Fruit fly (Drosophila melanogaster) whole organism, wandering third instar larva: ENCODE data around the gene CG6179.

Source experiments
- Dfd ChIP-seq: fragments of >200 bp; optimal IDR thresholded peaks from 2 replicates; lab custom pipeline; 2017; ENCODE audit warnings: missing biosample characterization, missing genetic modification characterization
- Hr78 ChIP-seq: fragments of >200 bp; optimal IDR thresholded peaks from 2 replicates; lab custom pipeline; 2017; ENCODE audit warnings: missing biosample characterization, missing genetic modification characterization
- Mio ChIP-seq: sonication (Bioruptor generic); optimal IDR thresholded peaks from 2 replicates; lab custom pipeline; 2016; ENCODE audit warnings: missing biosample characterization, missing genetic modification characterization
- Rel ChIP-seq, 2 experiments: fragments of 200-800 bp; sonication (Bioruptor generic) in 1 of 2; optimal IDR thresholded peaks; 2 replicates in 1 of 2; 3 replicates in 1 of 2; lab custom pipeline; 2016 to 2019; ENCODE audit warnings: mild to moderate bottlenecking in 2 of 2, missing biosample characterization in 2 of 2, missing genetic modification characterization in 2 of 2, moderate library complexity in 1 of 2
- br ChIP-seq: fragments of 200-800 bp; sonication (Bioruptor generic); optimal IDR thresholded peaks from 2 replicates; lab custom pipeline; 2016; ENCODE audit warnings: missing biosample characterization, missing genetic modification characterization
- dsf ChIP-seq: sonication (Bioruptor generic); optimal IDR thresholded peaks from 2 replicates; lab custom pipeline; 2016; ENCODE audit warnings: missing biosample characterization, missing genetic modification characterization, borderline replicate concordance
- jim ChIP-seq: fragments of 175-275, 200-325 bp; sonication (Bioruptor generic); optimal IDR thresholded peaks from 2 replicates; lab custom pipeline; 2016; ENCODE audit warnings: missing biosample characterization, mild to moderate bottlenecking, missing genetic modification characterization
- psq ChIP-seq: fragments of 200-800 bp; sonication (Bioruptor generic); optimal IDR thresholded peaks from 3 replicates; lab custom pipeline; 2017; ENCODE audit warnings: missing biosample characterization, mild to moderate bottlenecking, missing genetic modification characterization, moderate library complexity
- woc ChIP-seq: sonication (Bioruptor generic); optimal IDR thresholded peaks from 2 replicates; lab custom pipeline; 2016; ENCODE audit warnings: missing biosample characterization, mild to moderate bottlenecking, missing genetic modification characterization

DNA sequence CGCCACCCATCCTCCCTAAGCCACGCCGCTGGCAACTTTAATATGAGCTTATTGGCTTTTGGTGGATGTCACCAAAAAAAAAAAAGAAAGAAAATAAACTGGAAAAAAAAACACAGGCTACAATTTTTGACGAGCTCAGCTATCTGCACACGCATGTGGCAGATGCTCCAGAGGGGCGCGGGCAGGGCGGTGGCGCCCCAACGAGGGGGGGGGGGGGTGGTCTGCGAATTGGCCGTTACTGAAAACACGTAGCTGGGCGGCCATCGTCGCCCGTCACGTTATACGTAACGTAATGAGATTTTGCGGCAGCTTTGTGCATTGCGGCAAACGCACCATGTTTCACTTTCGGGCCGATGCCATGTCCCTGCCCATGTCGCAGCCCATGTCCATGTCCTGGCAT lies 29.3 kb upstream of the CG6179 start:
- TF ChIP-seq br (no peak), Dfd (GFP tag; lab: Kevin White, UChicago) (peak; percentile 92), dsf (GFP tag; lab: Kevin White, UChicago) (no peak), Hr78 (no peak), Rel (GFP tag; optimal IDR thresholded peaks at IDR 0.05; lab: Kevin White, UChicago) (no peak), Rel (tag; optimal IDR thresholded peaks at IDR 0.05; lab: Kevin White, UChicago) (no peak), jim (GFP tag; lab: Kevin White, UChicago) (no peak), woc (GFP tag; lab: Kevin White, UChicago) (no peak), Mio (GFP tag; lab: Kevin White, UChicago) (no peak), psq (no peak)
